Fruit fly (Drosophila melanogaster) whole organism, embryonic: Measurements from ENCODE around the gene piwi.
A peak's percentile ranks its signal among the peaks of the same experiment; 100 is the strongest.

ENCODE experiments used
- Bgb ChIP-seq: fragments of 200-800 bp; sonication (Bioruptor generic); IDR thresholded peaks from 2 replicates; pipeline ENCODE4 v1.3.6; 2022; ENCODE audit warnings: missing biosample characterization, missing genetic modification characterization; ENCODE audit not compliant: partially characterized antibody
- CG12299 ChIP-seq: fragments of 200-800 bp; sonication (Bioruptor generic); optimal IDR thresholded peaks from 2 replicates; lab custom pipeline; 2018; ENCODE audit warnings: missing biosample characterization, mild to moderate bottlenecking, missing genetic modification characterization
- CG12391 ChIP-seq: fragments of 200-800 bp; sonication (Bioruptor generic); optimal IDR thresholded peaks from 3 replicates; lab custom pipeline; 2018; ENCODE audit warnings: missing biosample characterization, mild to moderate bottlenecking, missing genetic modification characterization, moderate library complexity
- CG1602 ChIP-seq: fragments of 200-800 bp; sonication (Bioruptor generic); optimal IDR thresholded peaks from 3 replicates; lab custom pipeline; 2016; ENCODE audit warnings: missing biosample characterization, missing genetic modification characterization
- CG34224 ChIP-seq: fragments of 200-800 bp; sonication (Bioruptor generic); IDR thresholded peaks from 3 replicates; pipeline ENCODE4 v1.3.6; 2022; ENCODE audit warnings: missing biosample characterization, missing genetic modification characterization; ENCODE audit not compliant: partially characterized antibody
- CG34422 ChIP-seq: fragments of 200-800 bp; sonication (Bioruptor generic); IDR thresholded peaks from 3 replicates; pipeline ENCODE4 v1.3.6; 2022; ENCODE audit warnings: missing biosample characterization, missing genetic modification characterization
- CG4328 ChIP-seq: fragments of 200-800 bp; sonication (Bioruptor generic); optimal IDR thresholded peaks from 3 replicates; lab custom pipeline; 2017; ENCODE audit warnings: missing biosample characterization, missing genetic modification reagents, missing genetic modification characterization
- CG7987 ChIP-seq: fragments of 200-800 bp; sonication (Bioruptor generic); optimal IDR thresholded peaks from 2 replicates; lab custom pipeline; 2018; ENCODE audit warnings: missing biosample characterization, mild to moderate bottlenecking, missing genetic modification characterization, moderate library complexity
- CrebB ChIP-seq: fragments of 200-800 bp; sonication (Bioruptor generic); optimal IDR thresholded peaks from 3 replicates; lab custom pipeline; 2018; ENCODE audit warnings: missing biosample characterization, mild to moderate bottlenecking, missing genetic modification characterization
- D ChIP-seq, 2 experiments: fragments of 200-800 bp in 1 of 2; fragments of >200 bp in 1 of 2; sonication (Bioruptor generic) in 1 of 2; optimal IDR thresholded peaks; 2 replicates in 1 of 2; 3 replicates in 1 of 2; lab custom pipeline; 2017; ENCODE audit warnings: mild to moderate bottlenecking in 1 of 2, missing biosample characterization in 1 of 2, missing genetic modification characterization in 1 of 2, missing genetic modification reagents in 1 of 2
- Dll ChIP-seq: fragments of 200-800 bp; sonication (Bioruptor generic); IDR thresholded peaks from 4 replicates; pipeline ENCODE4 v1.3.6; 2022; ENCODE audit warnings: missing biosample characterization, missing genetic modification characterization; ENCODE audit not compliant: partially characterized antibody
- Fer1 ChIP-seq: fragments of 200-800 bp; sonication (Bioruptor generic); optimal IDR thresholded peaks from 2 replicates; lab custom pipeline; 2017; ENCODE audit warnings: missing biosample characterization, mild to moderate bottlenecking, missing genetic modification characterization
- HmgZ ChIP-seq: fragments of 200-800 bp; sonication (Bioruptor generic); optimal IDR thresholded peaks from 2 replicates; lab custom pipeline; 2018; ENCODE audit warnings: missing biosample characterization, mild to moderate bottlenecking, missing genetic modification characterization
- Hr78 ChIP-seq, 2 experiments: fragments of 200-800 bp in 1 of 2; fragments of >200 bp in 1 of 2; sonication (Bioruptor generic) in 1 of 2; optimal IDR thresholded peaks; 2 replicates each; lab custom pipeline; 2017 to 2019; ENCODE audit warnings: missing biosample characterization in 2 of 2, missing genetic modification characterization in 2 of 2, mild to moderate bottlenecking in 1 of 2, moderate library complexity in 1 of 2
- MBD-R2 ChIP-seq: fragments of 200-800 bp; sonication (Bioruptor generic); IDR thresholded peaks from 2 replicates; pipeline ENCODE4 v1.3.6; 2022; ENCODE audit warnings: missing biosample characterization, missing genetic modification characterization
- MESR4 ChIP-seq: fragments of 200-800 bp; sonication (Bioruptor generic); optimal IDR thresholded peaks from 2 replicates; lab custom pipeline; 2018; ENCODE audit warnings: missing biosample characterization, mild to moderate bottlenecking, missing genetic modification characterization, moderate library complexity
- Med ChIP-seq: fragments of 200-800 bp; sonication (Bioruptor generic); peaks from one replicate; lab custom pipeline; 2016; ENCODE audit warnings: missing biosample characterization, missing genetic modification characterization, mild to moderate bottlenecking, inconsistent platforms, moderate library complexity
- Meics ChIP-seq: fragments of 200-800 bp; sonication (Bioruptor generic); optimal IDR thresholded peaks from 2 replicates; lab custom pipeline; 2017; ENCODE audit warnings: missing biosample characterization, mild to moderate bottlenecking, missing genetic modification characterization
- Myb ChIP-seq: fragments of 200-800 bp; sonication (Bioruptor generic); optimal IDR thresholded peaks from 2 replicates; lab custom pipeline; 2016; ENCODE audit warnings: missing biosample characterization, missing genetic modification characterization
- Opbp ChIP-seq: fragments of 200-800 bp; sonication (Bioruptor generic); IDR thresholded peaks from 3 replicates; pipeline ENCODE4 v1.3.6; 2022; ENCODE audit warnings: missing biosample characterization, missing genetic modification characterization; ENCODE audit not compliant: partially characterized antibody
- Optix ChIP-seq: fragments of 200-800 bp; sonication (Bioruptor generic); IDR thresholded peaks from 3 replicates; pipeline ENCODE4 v1.3.6; 2022; ENCODE audit warnings: missing biosample characterization, missing genetic modification characterization
- Pdp1 ChIP-seq, 2 experiments: fragments of 200-800 bp; sonication (Bioruptor generic); optimal IDR thresholded peaks; 3 replicates each; lab custom pipeline; 2016; ENCODE audit warnings: missing biosample characterization in 2 of 2, missing genetic modification characterization in 2 of 2, mild to moderate bottlenecking in 1 of 2, moderate library complexity in 1 of 2
- Rfx ChIP-seq: fragments of 200-800 bp; sonication (Bioruptor generic); IDR thresholded peaks from 2 replicates; pipeline ENCODE4 v1.3.6; 2022; ENCODE audit warnings: missing biosample characterization, missing genetic modification characterization
- Scr ChIP-seq: fragments of 200-800 bp; sonication (Bioruptor generic); IDR thresholded peaks from 2 replicates; pipeline ENCODE4 v1.3.6; 2022; ENCODE audit warnings: missing biosample characterization, missing genetic modification characterization; ENCODE audit not compliant: partially characterized antibody
- Xrp1 ChIP-seq: fragments of 200-800 bp; sonication (Bioruptor generic); IDR thresholded peaks from 2 replicates; pipeline ENCODE4 v1.3.6; 2022; ENCODE audit warnings: missing biosample characterization, missing genetic modification characterization
- ase ChIP-seq: fragments of 200-800 bp; sonication (Bioruptor generic); IDR thresholded peaks from 3 replicates; pipeline ENCODE4 v1.3.6; 2022; ENCODE audit warnings: missing biosample characterization, missing genetic modification characterization
- caup ChIP-seq: fragments of 200-800 bp; sonication (Bioruptor generic); optimal IDR thresholded peaks from 3 replicates; lab custom pipeline; 2017; ENCODE audit warnings: missing biosample characterization, mild to moderate bottlenecking, missing genetic modification characterization, moderate library complexity; ENCODE audit not compliant: severe bottlenecking
- cg ChIP-seq: fragments of 200-800 bp; sonication (Bioruptor generic); optimal IDR thresholded peaks from 3 replicates; lab custom pipeline; 2019; ENCODE audit warnings: missing biosample characterization, mild to moderate bottlenecking, missing genetic modification characterization, moderate library complexity
- chinmo ChIP-seq: fragments of 200-800 bp; sonication (Bioruptor generic); IDR thresholded peaks from 4 replicates; pipeline ENCODE4 v1.3.6; 2022; ENCODE audit warnings: missing biosample characterization, missing genetic modification characterization; ENCODE audit not compliant: partially characterized antibody
- ci ChIP-seq: fragments of 200-800 bp; sonication (Bioruptor generic); IDR thresholded peaks from 3 replicates; pipeline ENCODE4 v1.3.6; 2022; ENCODE audit warnings: missing biosample characterization, missing genetic modification characterization
- en ChIP-seq: fragments of 200-800 bp; sonication (Bioruptor generic); optimal IDR thresholded peaks from 2 replicates; lab custom pipeline; 2016; ENCODE audit warnings: missing biosample characterization, missing genetic modification characterization
- gt ChIP-seq: fragments of 200-800 bp; sonication (Bioruptor generic); IDR thresholded peaks from 2 replicates; pipeline ENCODE4 v1.3.6; 2022; ENCODE audit warnings: missing biosample characterization, missing genetic modification characterization
- kni ChIP-seq: fragments of 200-800 bp; sonication (Bioruptor generic); optimal IDR thresholded peaks from 3 replicates; lab custom pipeline; 2017; ENCODE audit warnings: mild to moderate bottlenecking, missing biosample characterization, missing genetic modification reagents, missing genetic modification characterization
- nerfin-2 ChIP-seq: fragments of 200-800 bp; sonication (Bioruptor generic); IDR thresholded peaks from 2 replicates; pipeline ENCODE4 v1.3.6; 2022; ENCODE audit warnings: missing biosample characterization, missing genetic modification characterization; ENCODE audit not compliant: partially characterized antibody
- pan ChIP-seq, 4 experiments: fragments of >200 bp in 3 of 4; fragments of 200-800 bp in 1 of 4; sonication (Bioruptor generic) in 1 of 4; optimal IDR thresholded peaks in 3 of 4; IDR thresholded peaks in 1 of 4; 2 replicates each; pipeline versions ENCODE4 v1.3.6 to Lab custom; 2017 to 2022; ENCODE audit warnings: missing biosample characterization in 2 of 4, missing genetic modification characterization in 2 of 4, mixed read lengths in 1 of 4
- pfk ChIP-seq: fragments of 200-800 bp; sonication (Bioruptor generic); optimal IDR thresholded peaks from 2 replicates; lab custom pipeline; 2018; ENCODE audit warnings: missing biosample characterization, mild to moderate bottlenecking, missing genetic modification characterization, moderate library complexity
- pnt ChIP-seq: fragments of 200-800 bp; sonication (Bioruptor generic); optimal IDR thresholded peaks from 3 replicates; lab custom pipeline; 2016; ENCODE audit warnings: missing biosample characterization, missing genetic modification characterization
- prd ChIP-seq, 3 experiments: fragments of >200 bp in 2 of 3; fragments of 200-800 bp in 1 of 3; sonication (Bioruptor generic) in 1 of 3; optimal IDR thresholded peaks in 2 of 3; IDR thresholded peaks in 1 of 3; 2 replicates in 2 of 3; 3 replicates in 1 of 3; pipeline versions ENCODE4 v1.3.6 to Lab custom; 2017 to 2022; ENCODE audit warnings: missing biosample characterization in 1 of 3, missing genetic modification characterization in 1 of 3
- row ChIP-seq: fragments of 200-800 bp; sonication (Bioruptor generic); IDR thresholded peaks from 3 replicates; pipeline ENCODE4 v1.3.6; 2022; ENCODE audit warnings: missing biosample characterization, missing genetic modification characterization
- sr ChIP-seq: fragments of 200-800 bp; sonication (Bioruptor generic); IDR thresholded peaks from 3 replicates; pipeline ENCODE4 v1.3.6; 2022; ENCODE audit warnings: missing biosample characterization, missing genetic modification characterization
- tna ChIP-seq: fragments of 200-800 bp; sonication (Bioruptor generic); IDR thresholded peaks from 2 replicates; pipeline ENCODE4 v1.3.6; 2022; ENCODE audit warnings: missing biosample characterization, missing genetic modification characterization; ENCODE audit not compliant: partially characterized antibody
- toy ChIP-seq: fragments of 200-800 bp; sonication (Bioruptor generic); IDR thresholded peaks from 2 replicates; pipeline ENCODE4 v1.3.6; 2022; ENCODE audit warnings: missing biosample characterization, missing genetic modification characterization
- unc-4 ChIP-seq: fragments of 200-800 bp; sonication (Bioruptor generic); IDR thresholded peaks from 2 replicates; pipeline ENCODE4 v1.3.6; 2022; ENCODE audit warnings: missing biosample characterization, missing genetic modification characterization; ENCODE audit not compliant: partially characterized antibody

The piwi gene

dm6 chr2L:10986138-10986537 lies 1.1 kb downstream of the piwi start (continued):
- TF ChIP-seq gt (GFP tag; lab: Robert Waterston, UW) (no peak), Fer1 (GFP tag; lab: Kevin White, UChicago) (peak; percentile 47), CG1602 (GFP tag; lab: Kevin White, UChicago) (peak; percentile 4), CG4328 (GFP tag; lab: Kevin White, UChicago) (peak; percentile 44), caup (GFP tag; lab: Kevin White, UChicago) (peak; percentile 36), CG12391 (tag; lab: Kevin White, UChicago) (peak; percentile 7), ase (GFP tag; lab: Robert Waterston, UW) (peak; percentile 61; the same call in 2 of the 3 replicates), pan (optimal IDR thresholded peaks at IDR 0.05; lab: Kevin White, UChicago) (no peak), pan (GFP tag; optimal IDR thresholded peaks at IDR 0.05 in 1 of 2, IDR thresholded peaks at IDR 0.05 in 1 of 2) (peak in 1 of 2 experiments; percentile 82)

dm6 chr2L:10976864-10977586 lies 10.2 kb downstream of the piwi start:
- TF ChIP-seq CG34422 (GFP tag; lab: Robert Waterston, UW) (0 out of 3 replicates have a peak, but pooled peaks have one; percentile 16), prd (optimal IDR thresholded peaks at IDR 0.05; lab: Kevin White, UChicago) (no peak), prd (GFP tag; IDR thresholded peaks at IDR 0.05; lab: Robert Waterston, UW) (peak; percentile 23; the same call in 1 of the 3 replicates), toy (no peak), Myb (GFP tag; lab: Kevin White, UChicago) (peak; percentile 5), Xrp1 (GFP tag; lab: Robert Waterston, UW) (0 out of 2 replicates have a peak, but pooled peaks have one; percentile 15), pnt (GFP tag; lab: Kevin White, UChicago) (no peak), row (GFP tag; lab: Robert Waterston, UW) (no peak), tna (GFP tag; lab: Robert Waterston, UW) (0 out of 2 replicates have a peak, but pooled peaks have one; percentile 8), en (no peak), nerfin-2 (GFP tag; lab: Robert Waterston, UW) (0 out of 2 replicates have a peak, but pooled peaks have one; percentile 24), Hr78 (GFP tag; optimal IDR thresholded peaks at IDR 0.05; lab: Kevin White, UChicago) (peak in 1 of 2 experiments; percentile 22), Rfx (GFP tag; lab: Robert Waterston, UW) (no peak), Scr (0 out of 2 replicates have a peak, but pooled peaks have one; percentile 22), Dll (GFP tag; lab: Robert Waterston, UW) (peak; percentile 51; the same call in 2 of the 4 replicates), cg (peak; percentile 90), pfk (no peak), kni (GFP tag; lab: Kevin White, UChicago) (no peak), CG7987 (peak; percentile 21), Pdp1 (GFP tag; optimal IDR thresholded peaks at IDR 0.05; lab: Kevin White, UChicago) (no peak), MBD-R2 (GFP tag; lab: Robert Waterston, UW) (peak; percentile 30; the same call in 1 of the 2 replicates), MESR4 (GFP tag; lab: Kevin White, UChicago) (peak; percentile 92), CG34224 (GFP tag; lab: Robert Waterston, UW) (0 out of 3 replicates have a peak, but pooled peaks have one; percentile 10), Med (GFP tag; lab: Kevin White, UChicago) (peak; percentile 71), sr (GFP tag; lab: Robert Waterston, UW) (peak; percentile 91), Optix (no peak), Meics (no peak), ci (GFP tag; lab: Robert Waterston, UW) (peak; percentile 59; the same call in 2 of the 3 replicates), Opbp (GFP tag; lab: Robert Waterston, UW) (no peak), unc-4 (peak; percentile 31; the same call in 1 of the 2 replicates), CrebB (peak; percentile 0), D (optimal IDR thresholded peaks at IDR 0.05; lab: Kevin White, UChicago) (peak; percentile 9), D (GFP tag; optimal IDR thresholded peaks at IDR 0.05; lab: Kevin White, UChicago) (no peak), chinmo (GFP tag; lab: Robert Waterston, UW) (0 out of 4 replicates have a peak, but pooled peaks have one; percentile 40), HmgZ (tag; lab: Kevin White, UChicago) (peak; percentile 27), CG12299 (tag; lab: Kevin White, UChicago) (no peak), Bgb (GFP tag; lab: Robert Waterston, UW) (0 out of 2 replicates have a peak, but pooled peaks have one; percentile 25)
